Worm (Caenorhabditis elegans): ENCODE results near the gene col-84.

Gene col-84

DNA sequence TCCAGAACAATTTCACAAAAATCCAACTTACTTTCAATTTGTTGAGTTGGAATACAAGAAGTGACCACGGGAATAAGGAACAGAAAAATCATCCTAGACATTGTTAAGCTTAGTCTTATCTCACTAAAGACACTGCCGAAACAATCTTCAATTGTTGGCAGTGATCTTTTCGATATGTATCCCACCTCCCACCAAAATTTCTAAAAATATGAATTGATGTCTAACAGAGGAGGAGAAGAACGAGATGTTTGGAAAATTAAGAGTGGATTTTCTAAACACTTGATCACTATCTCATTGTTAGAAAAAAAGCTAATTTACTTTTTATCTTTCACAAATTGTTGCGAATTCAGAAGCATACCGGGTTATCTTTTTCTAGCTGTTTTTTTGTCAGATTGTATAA, 35.9 kb upstream of the col-84 start, which contains the start of gene clec-144:
Gene clec-144, minus strand, starts transcription at position 101 of the 400 bp plus-strand sequence.
- TF ChIP-seq unc-62 (GFP tag; optimal IDR thresholded peaks at IDR 0.05 in 1 of 2) = peak in 1 of 2 experiments; percentile 37
- no peak for TF ChIP-seq unc-62 (tag; optimal IDR thresholded peaks at IDR 0.05)
- no peak for TF ChIP-seq set-16 (GFP tag; IDR thresholded peaks at IDR 0.05)

DNA sequence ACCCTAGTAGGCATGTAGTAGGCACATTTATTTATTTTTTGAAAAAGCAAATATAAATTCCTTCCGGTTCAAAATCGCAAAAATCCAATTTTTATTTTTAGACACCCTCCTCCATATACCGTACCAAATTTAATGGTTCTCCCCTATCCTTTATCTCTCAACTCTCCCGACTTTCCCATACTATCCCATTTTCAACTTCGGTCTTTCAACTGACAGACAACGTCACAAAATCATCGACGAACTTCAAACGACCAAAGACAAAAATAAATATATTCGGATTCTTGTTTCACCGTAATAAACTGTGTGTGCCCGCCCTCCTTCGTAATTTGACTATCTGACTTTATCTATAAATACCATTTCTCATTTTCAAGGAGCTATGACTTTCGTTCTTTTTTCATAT, 33.1 kb upstream of the col-84 start, which contains the start of gene T27D12.6:
Gene T27D12.6, plus strand, starts transcription at position 301 of the 400 bp plus-strand sequence.
- no peak for TF ChIP-seq arid-1 (GFP tag; conservative IDR thresholded peaks at IDR 0.05)
- TF ChIP-seq zip-11 (GFP tag; IDR thresholded peaks at IDR 0.05) = no peak
- no peak for TF ChIP-seq daf-8 (GFP tag; IDR thresholded peaks at IDR 0.05)
- TF ChIP-seq aly-2 (tag; optimal IDR thresholded peaks at IDR 0.05) = no peak
- no peak for TF ChIP-seq daf-19 (GFP tag; conservative IDR thresholded peaks at IDR 0.05)
- no peak for TF ChIP-seq dmd-6 (GFP tag; IDR thresholded peaks at IDR 0.05)
- no peak for TF ChIP-seq daf-12 (tag; optimal IDR thresholded peaks at IDR 0.05)
- no peak for TF ChIP-seq dmd-8 (GFP tag; IDR thresholded peaks at IDR 0.05)
- TF ChIP-seq fkh-10 (GFP tag; optimal IDR thresholded peaks at IDR 0.05) = no peak
- TF ChIP-seq egl-27 (tag; optimal IDR thresholded peaks at IDR 0.05) = no peak

DNA sequence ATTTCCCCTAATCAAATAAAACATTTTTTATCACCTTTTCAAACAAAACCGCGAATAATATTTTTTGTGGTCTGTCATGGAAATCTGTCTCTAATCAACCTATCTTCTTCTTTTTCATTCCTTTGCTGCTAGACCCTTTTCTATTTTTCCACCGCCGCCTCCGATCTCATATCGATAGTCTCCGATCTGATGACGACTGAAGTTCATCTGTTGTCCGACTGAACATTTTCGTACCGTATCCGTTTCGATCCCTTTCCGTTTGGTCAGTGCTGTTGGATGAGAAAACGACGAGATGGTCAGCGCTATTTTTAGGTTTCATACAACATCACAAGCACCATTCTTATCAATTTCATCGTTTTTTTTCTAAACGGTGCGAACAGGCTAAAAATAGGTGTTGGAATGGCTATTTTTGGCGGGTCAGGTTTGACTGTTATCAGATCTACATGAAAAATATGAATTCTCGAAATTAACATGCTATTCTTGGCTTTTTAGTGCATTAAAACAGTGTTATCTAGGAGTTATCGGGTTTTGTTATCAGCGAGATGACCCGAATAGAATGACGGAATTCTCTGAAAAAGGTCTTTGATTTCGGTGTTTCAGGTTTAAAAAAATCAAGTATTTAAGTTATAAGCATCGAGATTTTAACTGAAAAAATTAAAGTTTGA, 31.6 kb upstream of the col-84 start:
- TF ChIP-seq hlh-30 (tag; optimal IDR thresholded peaks at IDR 0.05; ENCODE audit: insufficient read depth) (peak; percentile 29), php-3 (GFP tag; IDR thresholded peaks at IDR 0.05) (0 out of 2 replicates have a peak, but pooled peaks have one; percentile 35), mdl-1 (tag; optimal IDR thresholded peaks at IDR 0.05) (peak; percentile 49 to 71), nhr-25 (tag; optimal IDR thresholded peaks at IDR 0.05; ENCODE audit: borderline replicate concordance, insufficient read depth) (peak; percentile 21), mxl-3 (GFP tag; optimal IDR thresholded peaks at IDR 0.05) (peak; percentile 12), hlh-11 (tag; optimal IDR thresholded peaks at IDR 0.05) (peak; percentile 83), fkh-10 (GFP tag; optimal IDR thresholded peaks at IDR 0.05) (no peak), dmd-6 (GFP tag; IDR thresholded peaks at IDR 0.05) (peak; percentile 55), daf-16 (GFP tag; optimal IDR thresholded peaks at IDR 0.05) (no peak), daf-16 (tag; optimal IDR thresholded peaks at IDR 0.05) (peak; percentile 3), tra-1 (GFP tag; IDR thresholded peaks at IDR 0.05) (peak; percentile 54; the same call in 1 of the 2 replicates), nhr-48 (tag; optimal IDR thresholded peaks at IDR 0.05) (peak; percentile 76), F44E2.7 (GFP tag; IDR thresholded peaks at IDR 0.05) (no peak), zag-1 (tag; optimal IDR thresholded peaks at IDR 0.05) (no peak), unc-39 (tag; optimal IDR thresholded peaks at IDR 0.05) (no peak), F10B5.3 (tag; optimal IDR thresholded peaks at IDR 0.05) (no peak), lsy-2 (tag; optimal IDR thresholded peaks at IDR 0.05) (peak in 1 of 2 experiments; percentile 20), nhr-41 (GFP tag; IDR thresholded peaks at IDR 0.05) (no peak), nhr-28 (tag; optimal IDR thresholded peaks at IDR 0.05) (peak; percentile 85), nhr-76 (tag; optimal IDR thresholded peaks at IDR 0.05) (peak; percentile 67), dve-1 (tag; optimal IDR thresholded peaks at IDR 0.05; ENCODE audit: insufficient read depth) (peak; percentile 37), lin-39 (tag; optimal IDR thresholded peaks at IDR 0.05) (no peak), attf-4 (tag; optimal IDR thresholded peaks at IDR 0.05) (no peak), gei-8 (GFP tag; optimal IDR thresholded peaks at IDR 0.05) (peak; percentile 51), mep-1 (tag; optimal IDR thresholded peaks at IDR 0.05) (peak; percentile 23)

ce11 chrII:11838353-11838752, 30.0 kb upstream of the col-84 start:
- TF ChIP-seq ceh-32 (tag; optimal IDR thresholded peaks at IDR 0.05; ENCODE audit: poor library complexity) (no peak), hlh-11 (tag; optimal IDR thresholded peaks at IDR 0.05) (peak; percentile 65), mxl-3 (GFP tag; optimal IDR thresholded peaks at IDR 0.05) (no peak), dmd-6 (GFP tag; IDR thresholded peaks at IDR 0.05) (peak; percentile 39), lsy-2 (tag; optimal IDR thresholded peaks at IDR 0.05) (peak in 1 of 2 experiments; percentile 33), mep-1 (tag; optimal IDR thresholded peaks at IDR 0.05) (peak; percentile 33), mdl-1 (tag; optimal IDR thresholded peaks at IDR 0.05) (peak; percentile 56 to 66), nhr-25 (tag; optimal IDR thresholded peaks at IDR 0.05; ENCODE audit: borderline replicate concordance, insufficient read depth) (peak; percentile 45), ztf-11 (tag; optimal IDR thresholded peaks at IDR 0.05) (no peak), nhr-48 (tag; optimal IDR thresholded peaks at IDR 0.05) (peak; percentile 68), hlh-30 (tag; optimal IDR thresholded peaks at IDR 0.05; ENCODE audit: insufficient read depth) (peak; percentile 18), nhr-28 (tag; optimal IDR thresholded peaks at IDR 0.05) (peak; percentile 21), nhr-6 (tag; optimal IDR thresholded peaks at IDR 0.05) (no peak), tra-1 (GFP tag; IDR thresholded peaks at IDR 0.05) (peak; percentile 75; the same call in 1 of the 2 replicates)

Data from whole organism, L4 larva.